Worm (Caenorhabditis elegans): ENCODE data around the gene memi-1.

ce11 chrIV:4802494-4802893 lies 42.3 kb upstream of the memi-1 start, which contains the start of gene dpf-7:
- no peak for TF ChIP-seq him-1 (tag; optimal IDR thresholded peaks at IDR 0.05)
- no peak for TF ChIP-seq dao-5 (tag; optimal IDR thresholded peaks at IDR 0.05)
- no peak for TF ChIP-seq W03F9.2 (tag; optimal IDR thresholded peaks at IDR 0.05)

All from whole organism, L4/young adult.